Worm (Caenorhabditis elegans) whole organism, L1 larva: ENCODE data around the gene srx-20.

ENCODE experiments used
- C04F5.9 ChIP-seq: sonication (generic microtip); optimal IDR thresholded peaks from 2 replicates; lab custom pipeline; 2016; ENCODE audit warnings: missing genetic modification characterization, missing compliant biosample characterization
- C16A3.4 ChIP-seq: fragments of 150-350 bp; optimal IDR thresholded peaks from 2 replicates; lab custom pipeline; 2014; ENCODE audit warnings: missing biosample characterization, missing genetic modification characterization
- C34B4.2 ChIP-seq: sonication (generic microtip); optimal IDR thresholded peaks from 2 replicates; lab custom pipeline; 2017; ENCODE audit warnings: mild to moderate bottlenecking, missing genetic modification characterization, missing compliant biosample characterization
- F16B12.6 ChIP-seq: fragments of 150-350 bp; optimal IDR thresholded peaks from 2 replicates; lab custom pipeline; 2014; ENCODE audit warnings: missing biosample characterization, missing genetic modification characterization
- Y116A8C.19 ChIP-seq: sonication (generic microtip); optimal IDR thresholded peaks from 2 replicates; lab custom pipeline; 2016; ENCODE audit warnings: missing compliant biosample characterization, missing genetic modification characterization, borderline replicate concordance
- aha-1 ChIP-seq: fragments of 150-350 bp; optimal IDR thresholded peaks from 2 replicates; lab custom pipeline; 2014; ENCODE audit warnings: missing biosample characterization, missing genetic modification characterization
- aly-2 ChIP-seq: fragments of 150-350 bp; optimal IDR thresholded peaks from 2 replicates; lab custom pipeline; 2014; ENCODE audit warnings: missing biosample characterization, missing genetic modification characterization
- ama-1 ChIP-seq: fragments of 150-350 bp; optimal IDR thresholded peaks from 2 replicates; lab custom pipeline; 2014
- blmp-1 ChIP-seq: fragments of 150-350 bp; optimal IDR thresholded peaks from 2 replicates; lab custom pipeline; 2014; ENCODE audit warnings: missing biosample characterization, missing genetic modification characterization
- ceh-88 ChIP-seq: fragments of 200-800 bp; sonication (Bioruptor generic); IDR thresholded peaks from 2 replicates; pipeline ENCODE4 v1.3.6; 2022; ENCODE audit warnings: missing genetic modification characterization, missing compliant biosample characterization
- ces-1 ChIP-seq: fragments of 150-350 bp; optimal IDR thresholded peaks from 2 replicates; lab custom pipeline; 2014; ENCODE audit warnings: missing biosample characterization, missing genetic modification reagents, missing genetic modification characterization
- dsc-1 ChIP-seq: sonication (generic microtip); optimal IDR thresholded peaks from 2 replicates; lab custom pipeline; 2016; ENCODE audit warnings: mild to moderate bottlenecking, missing genetic modification characterization, missing compliant biosample characterization
- efl-3 ChIP-seq: fragments of 200-800 bp; sonication (Bioruptor generic); optimal IDR thresholded peaks from 2 replicates; lab custom pipeline; 2018; ENCODE audit warnings: mild to moderate bottlenecking, missing genetic modification characterization, missing compliant biosample characterization
- egl-13 ChIP-seq: sonication (generic microtip); optimal IDR thresholded peaks from 2 replicates; lab custom pipeline; 2016; ENCODE audit warnings: missing genotype, missing genetic modification reagents, missing genetic modification characterization, missing compliant biosample characterization
- egl-27 ChIP-seq, 2 experiments: fragments of 150-350 bp in 1 of 2; sonication (generic microtip); optimal IDR thresholded peaks; 3 replicates each; lab custom pipeline; 2017 to 2018; ENCODE audit warnings: missing biosample characterization in 2 of 2, missing genetic modification characterization in 2 of 2, missing genetic modification reagents in 2 of 2
- elt-2 ChIP-seq: sonication (generic microtip); optimal IDR thresholded peaks from 2 replicates; lab custom pipeline; 2016; ENCODE audit warnings: missing genetic modification characterization, mild to moderate bottlenecking, inconsistent platforms, missing compliant biosample characterization, missing genetic modification reagents
- ets-5 ChIP-seq: fragments of 200-800 bp; sonication (Bioruptor generic); IDR thresholded peaks from 2 replicates; pipeline ENCODE4 v1.3.6; 2022; ENCODE audit warnings: missing genetic modification characterization, missing compliant biosample characterization
- fkh-10 ChIP-seq: sonication (generic microtip); optimal IDR thresholded peaks from 2 replicates; lab custom pipeline; 2017; ENCODE audit warnings: missing biosample characterization, missing genetic modification reagents, missing genetic modification characterization
- fkh-4 ChIP-seq: sonication (generic microtip); optimal IDR thresholded peaks from 2 replicates; lab custom pipeline; 2016; ENCODE audit warnings: missing compliant biosample characterization, missing genetic modification characterization, borderline replicate concordance
- fos-1 ChIP-seq: fragments of 150-350 bp; optimal IDR thresholded peaks from 2 replicates; lab custom pipeline; 2014; ENCODE audit warnings: missing biosample characterization, missing genetic modification characterization
- grh-1 ChIP-seq: fragments of 200-800 bp; sonication (Bioruptor generic); IDR thresholded peaks from 2 replicates; pipeline ENCODE4 v1.3.6; 2022; ENCODE audit warnings: missing genetic modification reagents, missing genetic modification characterization, missing compliant biosample characterization
- hlh-4 ChIP-seq: sonication (generic microtip); optimal IDR thresholded peaks from 2 replicates; lab custom pipeline; 2016; ENCODE audit warnings: mild to moderate bottlenecking, missing genetic modification characterization, missing compliant biosample characterization
- isw-1 ChIP-seq: fragments of 200-800 bp; sonication (Bioruptor generic); IDR thresholded peaks from 2 replicates; pipeline ENCODE4 v1.3.6; 2022; ENCODE audit warnings: missing genetic modification characterization, missing compliant biosample characterization
- jun-1 ChIP-seq: fragments of 150-350 bp; optimal IDR thresholded peaks from 2 replicates; lab custom pipeline; 2014; ENCODE audit warnings: missing biosample characterization, missing genetic modification reagents, missing genetic modification characterization
- lin-13 ChIP-seq: fragments of 150-350 bp; optimal IDR thresholded peaks from 2 replicates; lab custom pipeline; 2014; ENCODE audit warnings: missing biosample characterization, missing genetic modification reagents, missing genetic modification characterization
- lin-14 ChIP-seq: fragments of 200-800 bp; sonication (Bioruptor generic); optimal IDR thresholded peaks from 2 replicates; lab custom pipeline; 2018; ENCODE audit warnings: mild to moderate bottlenecking, missing genetic modification characterization, moderate library complexity, missing compliant biosample characterization
- lin-39 ChIP-seq: fragments of 150-350 bp; optimal IDR thresholded peaks from 2 replicates; lab custom pipeline; 2014; ENCODE audit warnings: missing biosample characterization, missing genetic modification reagents, missing genetic modification characterization
- mdl-1 ChIP-seq, 2 experiments: fragments of 150-350 bp; optimal IDR thresholded peaks; 2 replicates each; lab custom pipeline; 2014 to 2017; ENCODE audit warnings: missing biosample characterization in 2 of 2, missing genetic modification characterization in 2 of 2, inconsistent platforms in 1 of 2
- mef-2 ChIP-seq: fragments of 150-350 bp; optimal IDR thresholded peaks from 2 replicates; lab custom pipeline; 2014; ENCODE audit warnings: missing biosample characterization, missing genetic modification characterization
- mep-1 ChIP-seq: fragments of 150-350 bp; optimal IDR thresholded peaks from 2 replicates; lab custom pipeline; 2014; ENCODE audit warnings: missing biosample characterization, missing genetic modification characterization
- nhr-12 ChIP-seq: sonication (generic microtip); optimal IDR thresholded peaks from 2 replicates; lab custom pipeline; 2017; ENCODE audit warnings: missing biosample characterization, missing genetic modification characterization
- nhr-19 ChIP-seq: fragments of 200-800 bp; sonication (Bioruptor generic); conservative IDR thresholded peaks from 2 replicates; pipeline ENCODE4 v1.3.6; 2022; ENCODE audit warnings: missing genetic modification characterization, missing compliant biosample characterization
- nhr-237 ChIP-seq: fragments of 150-350 bp; optimal IDR thresholded peaks from 2 replicates; lab custom pipeline; 2014; ENCODE audit warnings: missing biosample characterization, missing genetic modification characterization
- nhr-47 ChIP-seq: sonication (generic microtip); optimal IDR thresholded peaks from 2 replicates; lab custom pipeline; 2016; ENCODE audit warnings: mild to moderate bottlenecking, missing genetic modification characterization, moderate library complexity, missing compliant biosample characterization
- nhr-71 ChIP-seq: sonication (generic microtip); optimal IDR thresholded peaks from 2 replicates; lab custom pipeline; 2016; ENCODE audit warnings: mild to moderate bottlenecking, missing genetic modification characterization, moderate library complexity, missing compliant biosample characterization
- nhr-77 ChIP-seq: fragments of 150-350 bp; optimal IDR thresholded peaks from 2 replicates; lab custom pipeline; 2014; ENCODE audit warnings: missing biosample characterization, missing genetic modification characterization
- nhr-84 ChIP-seq: sonication (generic microtip); optimal IDR thresholded peaks from 2 replicates; lab custom pipeline; 2017; ENCODE audit warnings: missing biosample characterization, missing genetic modification characterization
- pag-3 ChIP-seq: sonication (generic microtip); optimal IDR thresholded peaks from 2 replicates; lab custom pipeline; 2017; ENCODE audit warnings: missing genetic modification characterization, mild to moderate bottlenecking, missing compliant biosample characterization, antibody characterized with exemption, borderline replicate concordance; ENCODE audit not compliant: insufficient read depth
- pax-3 ChIP-seq: fragments of 200-800 bp; sonication (Bioruptor generic); optimal IDR thresholded peaks from 2 replicates; lab custom pipeline; 2018; ENCODE audit warnings: mild to moderate bottlenecking, missing genetic modification characterization, moderate library complexity, missing compliant biosample characterization
- pqm-1 ChIP-seq: sonication (generic microtip); optimal IDR thresholded peaks from 3 replicates; lab custom pipeline; 2017; ENCODE audit warnings: missing biosample characterization, missing genetic modification characterization
- snpc-4 ChIP-seq: fragments of 150-350 bp; optimal IDR thresholded peaks from 2 replicates; lab custom pipeline; 2014; ENCODE audit warnings: missing biosample characterization, missing genetic modification characterization
- snu-23 ChIP-seq: sonication (generic microtip); optimal IDR thresholded peaks from 2 replicates; lab custom pipeline; 2016; ENCODE audit warnings: missing genetic modification characterization, missing compliant biosample characterization
- sox-4 ChIP-seq: sonication (generic microtip); optimal IDR thresholded peaks from 2 replicates; lab custom pipeline; 2016; ENCODE audit warnings: missing genetic modification characterization, missing compliant biosample characterization
- swsn-7 ChIP-seq: sonication (generic microtip); optimal IDR thresholded peaks from 2 replicates; lab custom pipeline; 2016; ENCODE audit warnings: missing genetic modification characterization, missing compliant biosample characterization
- tbx-2 ChIP-seq: sonication (generic microtip); optimal IDR thresholded peaks from 2 replicates; lab custom pipeline; 2016; ENCODE audit warnings: missing genetic modification characterization, missing compliant biosample characterization
- unc-62 ChIP-seq: fragments of 150-350 bp; optimal IDR thresholded peaks from 2 replicates; lab custom pipeline; 2014; ENCODE audit warnings: missing biosample characterization, missing genetic modification reagents, missing genetic modification characterization
- unc-98 ChIP-seq: fragments of 200-800 bp; sonication (Bioruptor generic); IDR thresholded peaks from 2 replicates; pipeline ENCODE4 v1.3.6; 2022; ENCODE audit warnings: missing genetic modification characterization, missing compliant biosample characterization
- vab-15 ChIP-seq: sonication (generic microtip); optimal IDR thresholded peaks from 2 replicates; lab custom pipeline; 2017; ENCODE audit warnings: missing genotype, mild to moderate bottlenecking, missing genetic modification characterization, missing compliant biosample characterization
- xbp-1 ChIP-seq: sonication (generic microtip); optimal IDR thresholded peaks from 2 replicates; lab custom pipeline; 2016; ENCODE audit warnings: missing genetic modification characterization, missing compliant biosample characterization
- zip-4 ChIP-seq: fragments of 200-800 bp; sonication (Bioruptor generic); optimal IDR thresholded peaks from 2 replicates; lab custom pipeline; 2018; ENCODE audit warnings: mild to moderate bottlenecking, missing genetic modification characterization, moderate library complexity, missing compliant biosample characterization
- ztf-11 ChIP-seq, 2 experiments: sonication (generic microtip); optimal IDR thresholded peaks; 2 replicates each; lab custom pipeline; 2016 to 2017; ENCODE audit warnings: missing genetic modification characterization in 2 of 2, missing biosample characterization in 1 of 2, missing compliant biosample characterization in 1 of 2
- ztf-4 ChIP-seq: fragments of 150-350 bp; optimal IDR thresholded peaks from 2 replicates; lab custom pipeline; 2014; ENCODE audit warnings: missing biosample characterization, missing genetic modification characterization

srx-20 gene

ce11 chrIV:6878912-6879554 is 11.1 kb downstream of the srx-20 start (continued):
- TF ChIP-seq aly-2 (tag; lab: Kevin White, UChicago) (no peak), tbx-2 (tag; lab: Kevin White, UChicago) (peak; percentile 70), pag-3 (tag; lab: Kevin White, UChicago) (no peak), F16B12.6 (tag; lab: Kevin White, UChicago) (no peak), fos-1 (tag; lab: Kevin White, UChicago) (peak; percentile 49), nhr-84 (no peak), xbp-1 (peak; percentile 51), blmp-1 (tag; lab: Kevin White, UChicago) (no peak), nhr-71 (tag; lab: Kevin White, UChicago) (peak; percentile 91), grh-1 (GFP tag; lab: Robert Waterston, UW) (no peak), jun-1 (tag; lab: Kevin White, UChicago) (peak; percentile 54), pax-3 (tag; lab: Kevin White, UChicago) (no peak), elt-2 (tag; lab: Kevin White, UChicago) (peak; percentile 20), ets-5 (GFP tag; lab: Robert Waterston, UW) (no peak), aha-1 (tag; lab: Kevin White, UChicago) (no peak), hlh-4 (tag; lab: Kevin White, UChicago) (no peak), lin-13 (GFP tag; lab: Kevin White, UChicago) (peak; percentile 18), ztf-4 (tag; lab: Kevin White, UChicago) (no peak), ceh-88 (no peak), nhr-19 (GFP tag; lab: Robert Waterston, UW) (peak; percentile 94), swsn-7 (tag; lab: Kevin White, UChicago) (peak; percentile 68), unc-62 (GFP tag; lab: Kevin White, UChicago) (no peak), nhr-77 (tag; lab: Kevin White, UChicago) (peak; percentile 76), efl-3 (no peak), isw-1 (GFP tag; lab: Robert Waterston, UW) (peak; percentile 22; the same call in 1 of the 2 replicates), dsc-1 (peak; percentile 42), Y116A8C.19 (no peak), C04F5.9 (tag; lab: Kevin White, UChicago) (no peak), sox-4 (tag; lab: Kevin White, UChicago) (peak; percentile 49), ces-1 (no peak), fkh-4 (tag; lab: Kevin White, UChicago) (no peak), nhr-47 (tag; lab: Kevin White, UChicago) (peak; percentile 76), snpc-4 (tag; lab: Kevin White, UChicago) (no peak), vab-15 (no peak), fkh-10 (peak; percentile 78), ztf-11 (tag; optimal IDR thresholded peaks at IDR 0.05; lab: Kevin White, UChicago) (no peak), snu-23 (GFP tag; lab: Kevin White, UChicago) (peak; percentile 75), zip-4 (GFP tag; lab: Kevin White, UChicago) (no peak), nhr-237 (tag; lab: Kevin White, UChicago) (peak; percentile 44), ama-1 (lab: Kevin White, UChicago) (no peak), unc-98 (GFP tag; lab: Robert Waterston, UW) (0 out of 2 replicates have a peak, but pooled peaks have one; percentile 54), pqm-1 (no peak), C34B4.2 (tag; lab: Kevin White, UChicago) (no peak), mef-2 (tag; lab: Kevin White, UChicago) (peak; percentile 76), nhr-12 (tag; lab: Kevin White, UChicago) (no peak), egl-13 (tag; lab: Kevin White, UChicago) (peak; percentile 62), lin-14 (peak; percentile 97), lin-39 (tag; lab: Kevin White, UChicago) (peak; percentile 6), egl-27 (tag; optimal IDR thresholded peaks at IDR 0.05; lab: Kevin White, UChicago) (peak; percentile 76 to 82), mdl-1 (tag; optimal IDR thresholded peaks at IDR 0.05; lab: Kevin White, UChicago) (peak in 1 of 2 experiments; percentile 76), C16A3.4 (no peak), mep-1 (tag; lab: Kevin White, UChicago) (peak; percentile 68)
